Worm (Caenorhabditis elegans) whole organism, late embryonic: ENCODE data around the gene Y27F2A.10.

ENCODE experiments used
- ceh-6 ChIP-seq: fragments of 200-800 bp; sonication (Bioruptor generic); optimal IDR thresholded peaks from 2 replicates; lab custom pipeline; 2018; ENCODE audit warnings: mild to moderate bottlenecking, missing genetic modification characterization, missing compliant biosample characterization
- dmd-4 ChIP-seq: sonication (generic microtip); optimal IDR thresholded peaks from 2 replicates; lab custom pipeline; 2016; ENCODE audit warnings: borderline replicate concordance, missing genetic modification characterization, missing compliant biosample characterization
- elt-4 ChIP-seq: sonication (generic microtip); optimal IDR thresholded peaks from 2 replicates; lab custom pipeline; 2016; ENCODE audit warnings: missing genetic modification characterization, missing compliant biosample characterization
- pha-4 ChIP-seq: fragments of 150-350 bp; optimal IDR thresholded peaks from 2 replicates; lab custom pipeline; 2018; ENCODE audit warnings: missing biosample characterization, missing genetic modification reagents, missing genetic modification characterization
- zip-5 ChIP-seq: sonication (generic microtip); optimal IDR thresholded peaks from 2 replicates; lab custom pipeline; 2016; ENCODE audit warnings: missing genetic modification characterization, missing compliant biosample characterization

DNA sequence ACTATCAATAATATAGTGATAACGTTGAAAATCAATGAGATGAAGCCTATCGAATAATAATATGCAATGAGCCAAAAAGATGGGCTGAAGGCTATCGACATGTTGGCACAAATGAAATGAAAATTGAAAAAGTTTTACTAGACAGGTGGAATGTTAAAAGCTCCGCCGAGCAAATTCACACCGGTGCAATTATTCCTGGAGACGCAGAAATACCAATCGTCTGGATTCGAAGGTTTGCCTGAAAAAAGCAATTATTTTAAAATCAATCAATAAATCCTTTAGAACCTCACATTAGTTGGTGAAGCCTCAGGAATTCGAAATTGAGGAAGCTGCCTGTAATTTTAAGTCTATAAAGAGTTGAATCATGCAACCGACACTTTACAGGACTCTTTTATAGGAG is 17.7 kb downstream of the Y27F2A.10 start, which contains the start of gene sri-32:
- TF ChIP-seq zip-5 = no peak
- no peak for TF ChIP-seq dmd-4 (tag; lab: Kevin White, UChicago)
- TF ChIP-seq pha-4 (tag; lab: Kevin White, UChicago) = no peak
- TF ChIP-seq ceh-6 = no peak
- no peak for TF ChIP-seq elt-4 (tag; lab: Kevin White, UChicago)
